Worm (Caenorhabditis elegans) whole organism, L4 larva: ENCODE results near the gene lag-1.
A peak's percentile ranks its signal among the peaks of the same experiment; 100 is the strongest.

Experiments used
- F26F4.8 ChIP-seq: fragments of 200-800 bp; sonication (Bioruptor generic); conservative IDR thresholded peaks from 2 replicates; pipeline ENCODE4 v1.3.6; 2022; ENCODE audit warnings: missing genetic modification characterization, missing compliant biosample characterization
- F37D6.2 ChIP-seq: sonication (generic microtip); optimal IDR thresholded peaks from 2 replicates; lab custom pipeline; 2016; ENCODE audit warnings: mild to moderate bottlenecking, missing genetic modification characterization, missing compliant biosample characterization
- F44E2.7 ChIP-seq: fragments of 200-800 bp; sonication (Bioruptor generic); IDR thresholded peaks from 2 replicates; pipeline ENCODE4 v2.1.2; 2022; ENCODE audit warnings: missing genetic modification characterization, missing compliant biosample characterization
- ZK546.5 ChIP-seq, 2 experiments: sonication (generic microtip); optimal IDR thresholded peaks; 2 replicates each; lab custom pipeline; 2017; ENCODE audit warnings: missing biosample characterization in 2 of 2, missing genetic modification characterization in 2 of 2
- aha-1 ChIP-seq: fragments of 150-350 bp; peaks from one replicate; lab custom pipeline; 2014; ENCODE audit warnings: missing biosample characterization, missing genetic modification characterization
- aly-2 ChIP-seq: sonication (generic microtip); optimal IDR thresholded peaks from 2 replicates; lab custom pipeline; 2018; ENCODE audit warnings: missing biosample characterization, missing genetic modification characterization
- attf-4 ChIP-seq: sonication (generic microtip); optimal IDR thresholded peaks from 3 replicates; lab custom pipeline; 2017; ENCODE audit warnings: missing biosample characterization, missing genetic modification characterization
- ceh-62 ChIP-seq: sonication (generic microtip); optimal IDR thresholded peaks from 2 replicates; lab custom pipeline; 2017; ENCODE audit warnings: missing biosample characterization, missing genetic modification characterization
- daf-16 ChIP-seq, 3 experiments: sonication (generic microtip); optimal IDR thresholded peaks; 2 replicates each; lab custom pipeline; 2016 to 2017; ENCODE audit warnings: missing genetic modification characterization in 3 of 3, missing genetic modification reagents in 3 of 3, mild to moderate bottlenecking in 2 of 3, missing compliant biosample characterization in 2 of 3, missing biosample characterization in 1 of 3, moderate library complexity in 1 of 3
- dmd-6 ChIP-seq: fragments of 200-800 bp; sonication (Bioruptor generic); IDR thresholded peaks from 2 replicates; pipeline ENCODE4 v1.3.6; 2022; ENCODE audit warnings: missing genetic modification reagents, missing genetic modification characterization, missing compliant biosample characterization
- dve-1 ChIP-seq: sonication (generic microtip); optimal IDR thresholded peaks from 2 replicates; lab custom pipeline; 2017; ENCODE audit warnings: antibody characterized with exemption, mild to moderate bottlenecking, missing genetic modification characterization, missing compliant biosample characterization; ENCODE audit not compliant: insufficient read depth
- egl-43 ChIP-seq: fragments of 200-800 bp; sonication (Bioruptor generic); IDR thresholded peaks from 2 replicates; pipeline ENCODE4 v1.3.6; 2022; ENCODE audit warnings: missing genetic modification reagents, missing genetic modification characterization, missing compliant biosample characterization
- fos-1 ChIP-seq: fragments of 150-350 bp; optimal IDR thresholded peaks from 2 replicates; lab custom pipeline; 2014; ENCODE audit warnings: missing biosample characterization, missing genetic modification characterization
- gei-8 ChIP-seq: fragments of 200-800 bp; sonication (Bioruptor generic); optimal IDR thresholded peaks from 2 replicates; lab custom pipeline; 2018; ENCODE audit warnings: mild to moderate bottlenecking, missing genetic modification characterization, missing compliant biosample characterization
- hif-1 ChIP-seq, 2 experiments: sonication (generic microtip); optimal IDR thresholded peaks; 2 replicates each; lab custom pipeline; 2016 to 2017; ENCODE audit warnings: missing compliant biosample characterization in 2 of 2, missing genetic modification characterization in 2 of 2, missing genetic modification reagents in 2 of 2, missing genotype in 2 of 2, mild to moderate bottlenecking in 1 of 2
- hlh-11 ChIP-seq: fragments of 200-800 bp; sonication (Bioruptor generic); optimal IDR thresholded peaks from 2 replicates; lab custom pipeline; 2018; ENCODE audit warnings: mild to moderate bottlenecking, missing genetic modification characterization, missing compliant biosample characterization
- hlh-30 ChIP-seq: sonication (generic microtip); optimal IDR thresholded peaks from 2 replicates; lab custom pipeline; 2017; ENCODE audit warnings: antibody characterized with exemption, mild to moderate bottlenecking, missing genetic modification characterization, missing compliant biosample characterization; ENCODE audit not compliant: insufficient read depth
- jun-1 ChIP-seq: fragments of 150-350 bp; optimal IDR thresholded peaks from 2 replicates; lab custom pipeline; 2014; ENCODE audit warnings: missing biosample characterization, missing genetic modification reagents, missing genetic modification characterization
- lim-7 ChIP-seq: fragments of 200-800 bp; sonication (Bioruptor generic); IDR thresholded peaks from 2 replicates; pipeline ENCODE4 v1.3.6; 2022; ENCODE audit warnings: missing genetic modification characterization, missing compliant biosample characterization
- lir-3 ChIP-seq: sonication (generic microtip); optimal IDR thresholded peaks from 2 replicates; lab custom pipeline; 2016; ENCODE audit warnings: mild to moderate bottlenecking, missing genetic modification characterization, missing compliant biosample characterization
- lsy-2 ChIP-seq, 2 experiments: fragments of 150-350 bp in 1 of 2; sonication (generic microtip) in 1 of 2; optimal IDR thresholded peaks; 2 replicates each; lab custom pipeline; 2014 to 2017; ENCODE audit warnings: missing biosample characterization in 2 of 2, missing genetic modification characterization in 2 of 2
- madf-9 ChIP-seq: fragments of 200-800 bp; sonication (Bioruptor generic); conservative IDR thresholded peaks from 2 replicates; pipeline ENCODE4 v1.3.6; 2022; ENCODE audit warnings: missing genetic modification reagents, missing genetic modification characterization, missing compliant biosample characterization
- mdl-1 ChIP-seq, 2 experiments: fragments of 150-350 bp in 1 of 2; sonication (generic microtip) in 1 of 2; optimal IDR thresholded peaks; 2 replicates each; lab custom pipeline; 2014 to 2017; ENCODE audit warnings: missing biosample characterization in 2 of 2, missing genetic modification characterization in 2 of 2
- mes-2 ChIP-seq: sonication (generic microtip); optimal IDR thresholded peaks from 2 replicates; lab custom pipeline; 2016; ENCODE audit warnings: missing genotype, mild to moderate bottlenecking, missing genetic modification characterization, missing compliant biosample characterization; ENCODE audit not compliant: poor library complexity, severe bottlenecking
- nhr-102 ChIP-seq: sonication (generic microtip); optimal IDR thresholded peaks from 2 replicates; lab custom pipeline; 2016; ENCODE audit warnings: mild to moderate bottlenecking, missing genetic modification characterization, moderate library complexity, missing compliant biosample characterization
- nhr-111 ChIP-seq: fragments of 200-800 bp; sonication (Bioruptor generic); optimal IDR thresholded peaks from 2 replicates; lab custom pipeline; 2018; ENCODE audit warnings: mild to moderate bottlenecking, missing genetic modification characterization, missing compliant biosample characterization
- nhr-28 ChIP-seq: fragments of 150-350 bp; optimal IDR thresholded peaks from 2 replicates; lab custom pipeline; 2014; ENCODE audit warnings: missing biosample characterization, missing genetic modification characterization
- nhr-48 ChIP-seq: sonication (generic microtip); optimal IDR thresholded peaks from 2 replicates; lab custom pipeline; 2016; ENCODE audit warnings: mild to moderate bottlenecking, missing genetic modification characterization, missing compliant biosample characterization
- nhr-6 ChIP-seq: fragments of 150-350 bp; optimal IDR thresholded peaks from 2 replicates; lab custom pipeline; 2014; ENCODE audit warnings: missing biosample characterization, missing genetic modification characterization
- nhr-77 ChIP-seq: fragments of 150-350 bp; optimal IDR thresholded peaks from 2 replicates; lab custom pipeline; 2014; ENCODE audit warnings: missing biosample characterization, missing genetic modification characterization
- php-3 ChIP-seq: fragments of 200-800 bp; sonication (Bioruptor generic); IDR thresholded peaks from 2 replicates; pipeline ENCODE4 v1.3.6; 2022; ENCODE audit warnings: missing genetic modification reagents, missing genetic modification characterization, missing compliant biosample characterization
- pqm-1 ChIP-seq: sonication (generic microtip); optimal IDR thresholded peaks from 2 replicates; lab custom pipeline; 2017; ENCODE audit warnings: missing biosample characterization, missing genetic modification characterization
- set-16 ChIP-seq: fragments of 200-800 bp; sonication (Bioruptor generic); IDR thresholded peaks from 2 replicates; pipeline ENCODE4 v1.3.6; 2022; ENCODE audit warnings: missing genetic modification reagents, missing genetic modification characterization, missing compliant biosample characterization
- snpc-1.2 ChIP-seq: fragments of 200-800 bp; sonication (Bioruptor generic); IDR thresholded peaks from 2 replicates; pipeline ENCODE4 v1.3.6; 2022; ENCODE audit warnings: missing genetic modification reagents, missing genetic modification characterization, missing compliant biosample characterization
- tag-97 ChIP-seq: fragments of 200-800 bp; sonication (Bioruptor generic); IDR thresholded peaks from 2 replicates; pipeline ENCODE4 v1.3.6; 2022; ENCODE audit warnings: missing genetic modification characterization, missing compliant biosample characterization
- unc-39 ChIP-seq: sonication (generic microtip); optimal IDR thresholded peaks from 2 replicates; lab custom pipeline; 2017; ENCODE audit warnings: missing biosample characterization, missing genetic modification characterization
- unc-62 ChIP-seq, 3 experiments: fragments of 150-350 bp in 1 of 3; sonication (generic microtip); optimal IDR thresholded peaks in 2 of 3; peaks in 1 of 3; 1 replicate in 1 of 3; 2 replicates in 2 of 3; lab custom pipeline; 2014 to 2017; ENCODE audit warnings: missing biosample characterization in 3 of 3, missing genetic modification characterization in 3 of 3, missing genetic modification reagents in 3 of 3, missing genotype in 1 of 3
- zfp-2 ChIP-seq: sonication (generic microtip); optimal IDR thresholded peaks from 2 replicates; lab custom pipeline; 2016; ENCODE audit warnings: mild to moderate bottlenecking, missing genetic modification characterization, missing compliant biosample characterization
- zfp-3 ChIP-seq: fragments of 200-800 bp; sonication (Bioruptor generic); conservative IDR thresholded peaks from 2 replicates; pipeline ENCODE4 v1.3.6; 2022; ENCODE audit warnings: missing genetic modification reagents, missing genetic modification characterization, missing compliant biosample characterization
- zip-11 ChIP-seq: fragments of 200-800 bp; sonication (Bioruptor generic); IDR thresholded peaks from 2 replicates; pipeline ENCODE4 v1.3.6; 2022; ENCODE audit warnings: missing genetic modification characterization, missing compliant biosample characterization
- ztf-11 ChIP-seq: fragments of 150-350 bp; optimal IDR thresholded peaks from 2 replicates; lab custom pipeline; 2014; ENCODE audit warnings: missing biosample characterization, missing genetic modification characterization

lag-1 gene

DNA sequence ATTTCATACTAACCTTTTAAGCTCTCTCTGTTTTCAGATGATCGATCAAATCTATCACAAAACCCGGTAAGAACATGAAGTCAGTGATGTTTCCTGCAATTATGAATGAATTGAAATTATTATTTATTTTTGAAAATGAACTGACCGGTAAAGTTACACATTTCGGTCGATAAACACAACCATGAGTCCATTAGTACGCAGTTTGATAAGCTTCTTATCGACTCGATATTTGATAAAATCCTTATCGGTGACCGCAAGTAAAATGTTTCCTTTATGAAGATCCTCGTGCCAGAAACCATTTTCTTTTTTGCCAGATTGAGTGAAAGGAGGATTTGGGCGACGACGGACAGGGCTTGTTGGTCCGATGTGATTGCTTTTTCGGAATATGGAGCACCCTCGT lies 8.7 kb upstream of the lag-1 start (continued):
- TF ChIP-seq lim-7 (GFP tag; lab: Robert Waterston, UW) (no peak), ZK546.5 (tag; optimal IDR thresholded peaks at IDR 0.05; lab: Kevin White, UChicago) (no peak)
- TF ChIP-seq, all 104 proteins: peak for 6

DNA sequence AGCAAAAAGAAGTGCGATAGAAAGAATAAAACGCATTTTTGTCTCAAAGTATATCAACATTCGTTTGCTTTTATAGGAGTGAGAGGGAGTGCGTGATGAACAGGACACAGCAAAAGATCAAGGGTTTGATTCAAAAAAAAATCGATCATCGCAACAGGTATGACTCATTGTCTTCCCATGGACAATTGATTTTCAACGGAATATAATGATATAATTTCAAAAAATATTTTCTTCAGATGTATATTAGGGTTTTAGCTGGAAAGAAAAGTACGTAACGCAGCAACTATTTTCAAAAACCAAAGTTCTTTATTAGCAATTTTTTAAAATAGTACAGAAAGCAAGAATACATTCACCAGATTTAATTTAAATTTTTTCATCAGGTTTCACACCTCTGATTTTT lies 2.9 kb upstream of the lag-1 start, which contains the start of gene K08B4.7:
Gene K08B4.7 (minus strand): TSS at position 101 of the 400 bp plus-strand sequence.
- peak; percentile 3 for TF ChIP-seq dve-1 (tag; lab: Kevin White, UChicago)
- no peak for TF ChIP-seq F26F4.8 (GFP tag; lab: Robert Waterston, UW)
- TF ChIP-seq nhr-28 = peak; percentile 7
- TF ChIP-seq aha-1 (tag; lab: Kevin White, UChicago) = peak; percentile 34

DNA sequence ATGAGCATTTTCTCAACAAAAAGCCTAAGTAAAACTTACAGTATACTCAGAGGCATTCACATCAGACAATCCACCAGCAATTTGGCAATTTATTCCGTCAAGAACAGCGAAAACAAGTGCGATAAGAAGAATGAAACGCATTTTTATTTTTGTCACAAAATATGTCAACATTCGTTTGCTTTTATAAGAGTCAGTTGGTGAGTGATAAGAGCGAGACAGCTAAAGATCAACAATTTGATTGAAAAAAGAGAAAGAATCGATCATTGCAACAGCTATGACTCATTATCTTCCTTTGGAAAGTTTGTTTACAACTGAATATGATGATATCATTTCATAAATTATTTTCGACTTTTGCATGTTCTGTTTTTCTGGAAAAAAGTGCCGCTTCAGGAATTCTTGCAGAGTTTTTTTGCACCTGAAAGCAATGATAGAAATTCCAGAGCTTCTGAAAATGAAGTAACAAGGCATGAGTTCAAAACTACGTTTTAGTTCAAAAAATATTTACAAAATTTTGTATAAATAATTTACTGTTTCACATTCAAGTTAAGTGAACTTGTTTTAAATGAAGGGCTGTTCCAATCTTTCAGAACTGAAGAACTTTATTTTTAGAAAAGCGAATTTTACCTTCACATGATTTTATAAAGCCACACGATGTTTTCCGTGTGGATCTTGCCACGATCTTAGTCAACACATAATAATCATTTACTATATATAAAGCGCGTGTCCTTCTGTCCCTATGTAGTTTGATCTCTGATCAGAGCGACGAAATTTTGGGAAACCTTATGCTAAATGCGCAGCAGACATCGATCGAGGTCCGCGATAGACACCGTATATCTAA lies 1.5 kb upstream of the lag-1 start, which contains the start of gene cpi-1:
Gene cpi-1 (minus strand): TSS at position 204 of the 838 bp plus-strand sequence.
- TF ChIP-seq madf-9 (no peak), egl-43 (GFP tag; lab: Robert Waterston, UW) (no peak), zfp-2 (tag; lab: Kevin White, UChicago) (no peak), ZK546.5 (tag; optimal IDR thresholded peaks at IDR 0.05; lab: Kevin White, UChicago) (no peak), gei-8 (no peak), attf-4 (tag; lab: Kevin White, UChicago) (no peak), aly-2 (tag; lab: Kevin White, UChicago) (no peak), nhr-48 (peak; percentile 37), nhr-111 (GFP tag; lab: Kevin White, UChicago) (no peak), F44E2.7 (no peak), mes-2 (no peak), dve-1 (tag; lab: Kevin White, UChicago) (peak; percentile 85), dmd-6 (GFP tag; lab: Robert Waterston, UW) (peak; percentile 47), F37D6.2 (tag; lab: Kevin White, UChicago) (no peak), daf-16 (GFP tag; optimal IDR thresholded peaks at IDR 0.05; lab: Kevin White, UChicago) (peak in 1 of 2 experiments; percentile 34), daf-16 (tag; optimal IDR thresholded peaks at IDR 0.05; lab: Kevin White, UChicago) (peak; percentile 99), set-16 (GFP tag; lab: Robert Waterston, UW) (no peak), unc-39 (no peak), unc-62 (GFP tag; optimal IDR thresholded peaks at IDR 0.05 in 1 of 2; lab: Kevin White, UChicago) (peak in 1 of 2 experiments; percentile 88), unc-62 (tag; optimal IDR thresholded peaks at IDR 0.05; lab: Kevin White, UChicago) (no peak), tag-97 (GFP tag; lab: Robert Waterston, UW) (no peak), mdl-1 (tag; optimal IDR thresholded peaks at IDR 0.05; lab: Kevin White, UChicago) (peak in 1 of 2 experiments; percentile 23), aha-1 (tag; lab: Kevin White, UChicago) (peak; percentile 91), php-3 (GFP tag; lab: Robert Waterston, UW) (no peak), nhr-28 (peak; percentile 54), nhr-6 (tag; lab: Kevin White, UChicago) (peak; percentile 54), snpc-1.2 (GFP tag; lab: Robert Waterston, UW) (peak; percentile 48; the same call in 1 of the 2 replicates), nhr-77 (tag; lab: Kevin White, UChicago) (no peak), jun-1 (tag; lab: Kevin White, UChicago) (peak; percentile 3), lsy-2 (tag; optimal IDR thresholded peaks at IDR 0.05; lab: Kevin White, UChicago) (peak in 1 of 2 experiments; percentile 5), zip-11 (GFP tag; lab: Robert Waterston, UW) (no peak), hlh-11 (peak; percentile 61), fos-1 (tag; lab: Kevin White, UChicago) (no peak), nhr-102 (tag; lab: Kevin White, UChicago) (no peak), zfp-3 (no peak), hif-1 (tag; optimal IDR thresholded peaks at IDR 0.05; lab: Kevin White, UChicago) (no peak), ztf-11 (tag; lab: Kevin White, UChicago) (no peak), ceh-62 (tag; lab: Kevin White, UChicago) (no peak), lim-7 (GFP tag; lab: Robert Waterston, UW) (no peak), lir-3 (tag; lab: Kevin White, UChicago) (no peak), pqm-1 (peak; percentile 17), hlh-30 (tag; lab: Kevin White, UChicago) (peak; percentile 15)
